Worm (Caenorhabditis elegans) whole organism, late embryonic: ENCODE measurements around the gene srw-69.

ENCODE experiments used
- C08G9.2 ChIP-seq: sonication (generic microtip); optimal IDR thresholded peaks from 2 replicates; lab custom pipeline; 2016; ENCODE audit warnings: mild to moderate bottlenecking, missing genetic modification characterization, moderate library complexity, missing compliant biosample characterization
- K02D7.2 ChIP-seq: sonication (generic microtip); optimal IDR thresholded peaks from 2 replicates; lab custom pipeline; 2017; ENCODE audit warnings: mild to moderate bottlenecking, missing genetic modification characterization, missing compliant biosample characterization
- Y22D7AL.16 ChIP-seq: sonication (generic microtip); optimal IDR thresholded peaks from 2 replicates; lab custom pipeline; 2016; ENCODE audit warnings: missing genetic modification characterization, missing compliant biosample characterization
- ama-1 ChIP-seq: fragments of 150-350 bp; optimal IDR thresholded peaks from 2 replicates; lab custom pipeline; 2014
- ceh-19 ChIP-seq: fragments of 200-800 bp; sonication (Bioruptor generic); optimal IDR thresholded peaks from 2 replicates; lab custom pipeline; 2018; ENCODE audit warnings: mild to moderate bottlenecking, missing genetic modification characterization, missing compliant biosample characterization
- ceh-34 ChIP-seq: sonication (generic microtip); optimal IDR thresholded peaks from 2 replicates; lab custom pipeline; 2016; ENCODE audit warnings: mild to moderate bottlenecking, missing genetic modification characterization, missing compliant biosample characterization
- ceh-45 ChIP-seq: fragments of 200-800 bp; sonication (Bioruptor generic); IDR thresholded peaks from 2 replicates; pipeline ENCODE4 v1.3.6; 2022; ENCODE audit warnings: missing genetic modification reagents, missing genetic modification characterization, missing compliant biosample characterization
- ceh-9 ChIP-seq: sonication (generic microtip); optimal IDR thresholded peaks from 2 replicates; lab custom pipeline; 2016; ENCODE audit warnings: mild to moderate bottlenecking, missing genetic modification characterization, inconsistent platforms, missing compliant biosample characterization
- che-1 ChIP-seq: sonication (generic microtip); optimal IDR thresholded peaks from 2 replicates; lab custom pipeline; 2016; ENCODE audit warnings: mild to moderate bottlenecking, missing genetic modification characterization, missing compliant biosample characterization
- dmd-4 ChIP-seq: sonication (generic microtip); optimal IDR thresholded peaks from 2 replicates; lab custom pipeline; 2016; ENCODE audit warnings: borderline replicate concordance, missing genetic modification characterization, missing compliant biosample characterization
- elt-2 ChIP-seq: sonication (generic microtip); optimal IDR thresholded peaks from 2 replicates; lab custom pipeline; 2016; ENCODE audit warnings: missing genetic modification reagents, missing genetic modification characterization, missing compliant biosample characterization
- elt-4 ChIP-seq: sonication (generic microtip); optimal IDR thresholded peaks from 2 replicates; lab custom pipeline; 2016; ENCODE audit warnings: missing genetic modification characterization, missing compliant biosample characterization
- eyg-1 ChIP-seq: sonication (generic microtip); optimal IDR thresholded peaks from 2 replicates; lab custom pipeline; 2016; ENCODE audit warnings: missing genotype, missing genetic modification characterization, missing compliant biosample characterization
- fkh-6 ChIP-seq: sonication (generic microtip); optimal IDR thresholded peaks from 2 replicates; lab custom pipeline; 2016; ENCODE audit warnings: missing genetic modification characterization, missing compliant biosample characterization
- hlh-30 ChIP-seq: sonication (generic microtip); optimal IDR thresholded peaks from 2 replicates; lab custom pipeline; 2017; ENCODE audit warnings: antibody characterized with exemption, missing genetic modification characterization, missing compliant biosample characterization; ENCODE audit not compliant: insufficient read depth
- hlh-8 ChIP-seq: sonication (generic microtip); optimal IDR thresholded peaks from 2 replicates; lab custom pipeline; 2016; ENCODE audit warnings: missing genotype, missing genetic modification characterization, missing compliant biosample characterization
- lim-6 ChIP-seq: sonication (generic microtip); optimal IDR thresholded peaks from 2 replicates; lab custom pipeline; 2016; ENCODE audit warnings: missing genetic modification characterization, missing compliant biosample characterization
- lin-11 ChIP-seq: fragments of 200-800 bp; sonication (Bioruptor generic); optimal IDR thresholded peaks from 2 replicates; lab custom pipeline; 2018; ENCODE audit warnings: mild to moderate bottlenecking, missing genetic modification characterization, missing compliant biosample characterization
- nhr-11 ChIP-seq: fragments of 150-350 bp; optimal IDR thresholded peaks from 2 replicates; lab custom pipeline; 2014; ENCODE audit warnings: missing biosample characterization, missing genetic modification characterization
- pag-3 ChIP-seq: sonication (generic microtip); optimal IDR thresholded peaks from 2 replicates; lab custom pipeline; 2016; ENCODE audit warnings: missing compliant biosample characterization, missing genetic modification characterization, borderline replicate concordance
- pat-9 ChIP-seq: fragments of 200-800 bp; sonication (Bioruptor generic); optimal IDR thresholded peaks from 2 replicates; lab custom pipeline; 2018; ENCODE audit warnings: mild to moderate bottlenecking, missing genetic modification characterization, moderate library complexity, missing compliant biosample characterization
- pax-1 ChIP-seq: fragments of 150-350 bp; optimal IDR thresholded peaks from 2 replicates; lab custom pipeline; 2014; ENCODE audit warnings: missing biosample characterization, missing genetic modification characterization
- pqm-1 ChIP-seq: sonication (generic microtip); optimal IDR thresholded peaks from 2 replicates; lab custom pipeline; 2016; ENCODE audit warnings: missing genetic modification characterization, missing compliant biosample characterization
- rnt-1 ChIP-seq: sonication (generic microtip); optimal IDR thresholded peaks from 2 replicates; lab custom pipeline; 2016; ENCODE audit warnings: missing genetic modification characterization, missing compliant biosample characterization
- sdc-2 ChIP-seq: sonication (generic microtip); optimal IDR thresholded peaks from 2 replicates; lab custom pipeline; 2016; ENCODE audit warnings: missing genotype, missing genetic modification characterization, missing compliant biosample characterization
- sox-2 ChIP-seq: fragments of 200-800 bp; sonication (Bioruptor generic); IDR thresholded peaks from 2 replicates; pipeline ENCODE4 v1.3.6; 2022; ENCODE audit warnings: missing genetic modification reagents, missing genetic modification characterization, missing compliant biosample characterization
- tbx-7 ChIP-seq: sonication (generic microtip); optimal IDR thresholded peaks from 2 replicates; lab custom pipeline; 2016; ENCODE audit warnings: missing genotype, missing genetic modification characterization, missing compliant biosample characterization
- ttx-3 ChIP-seq: sonication (generic microtip); optimal IDR thresholded peaks from 2 replicates; lab custom pipeline; 2016; ENCODE audit warnings: missing genetic modification reagents, missing genetic modification characterization, missing compliant biosample characterization
- unc-42 ChIP-seq: sonication (generic microtip); optimal IDR thresholded peaks from 2 replicates; lab custom pipeline; 2016; ENCODE audit warnings: missing genotype, missing genetic modification characterization, missing compliant biosample characterization
- unc-55 ChIP-seq: sonication (generic microtip); optimal IDR thresholded peaks from 2 replicates; lab custom pipeline; 2017; ENCODE audit warnings: missing biosample characterization, missing genetic modification reagents, missing genetic modification characterization
- zip-5 ChIP-seq: sonication (generic microtip); optimal IDR thresholded peaks from 2 replicates; lab custom pipeline; 2016; ENCODE audit warnings: missing genetic modification characterization, missing compliant biosample characterization

Gene srw-69

ce11 chrV:7443480-7443879 lies 14.7 kb upstream of the srw-69 start:
- peak; percentile 60; the same call in 1 of the 2 replicates for TF ChIP-seq ceh-45 (GFP tag; lab: Robert Waterston, UW)

- TF ChIP-seq pax-1 (tag; lab: Kevin White, UChicago) (no peak), sox-2 (no peak), pat-9 (no peak), unc-55 (no peak), C08G9.2 (tag; lab: Kevin White, UChicago) (no peak), zip-5 (no peak), che-1 (tag; lab: Kevin White, UChicago) (no peak), hlh-8 (no peak), rnt-1 (tag; lab: Kevin White, UChicago) (no peak), elt-4 (no peak), pqm-1 (tag; lab: Kevin White, UChicago) (no peak), eyg-1 (no peak)
These were observed 11.0 kb upstream of the srw-69 start, which contains the start of gene try-13 for ce11 chrV:7439807-7440206. TSS of gene try-13 (plus strand) at chrV:7440107.

DNA sequence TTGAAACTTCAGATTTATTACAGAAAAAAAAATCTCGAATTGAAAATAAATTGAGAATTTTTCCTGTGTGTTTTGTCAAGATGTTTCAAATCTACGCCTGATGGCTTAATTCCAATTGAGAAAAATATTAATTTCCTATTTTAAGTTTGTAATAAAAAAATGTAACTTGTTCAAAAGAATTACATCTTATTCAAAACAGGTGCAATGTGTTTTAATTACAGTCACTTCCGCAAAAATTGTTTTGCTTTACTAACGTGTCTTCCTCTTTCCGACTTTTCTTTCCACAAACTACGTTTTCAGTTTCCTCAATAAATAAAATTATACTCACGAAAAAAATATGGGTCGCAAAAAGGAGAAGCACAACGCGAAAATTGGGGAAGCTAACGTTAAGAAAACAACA lies 9.2 kb upstream of the srw-69 start, which contains the start of gene F25E5.16:
Gene F25E5.16, plus strand, starts transcription at position 301 of the 400 bp plus-strand sequence.
- no peak for TF ChIP-seq sdc-2 (tag; lab: Kevin White, UChicago)
- no peak for TF ChIP-seq fkh-6 (tag; lab: Kevin White, UChicago)
- TF ChIP-seq elt-4, result no peak
- no peak for TF ChIP-seq ceh-19
- no peak for TF ChIP-seq ama-1 (lab: Kevin White, UChicago)

DNA sequence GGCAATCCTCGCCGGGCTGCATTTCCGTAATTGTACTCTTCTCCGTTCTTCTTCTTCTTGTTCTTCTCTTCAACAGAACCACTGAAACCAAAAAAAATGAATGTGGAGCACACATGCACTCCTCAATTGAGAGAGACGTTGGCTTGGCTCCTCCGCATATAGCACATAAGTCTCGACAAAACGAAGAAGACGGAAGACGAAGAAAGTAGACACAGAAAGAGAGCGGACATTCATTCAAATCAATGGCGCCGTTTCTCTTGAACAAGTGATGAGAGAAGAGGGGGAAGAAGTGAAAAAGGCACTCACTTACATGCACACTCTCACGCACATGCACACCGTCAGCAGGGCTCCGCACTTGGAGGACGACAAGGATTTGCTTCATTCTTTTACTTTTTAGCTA lies 8.8 kb upstream of the srw-69 start, which contains the start of gene F25E5.9:
Gene F25E5.9, minus strand, starts transcription at position 382 of the 400 bp plus-strand sequence.
- TF ChIP-seq C08G9.2 (tag; lab: Kevin White, UChicago), result no peak
- no peak for TF ChIP-seq hlh-30 (tag; lab: Kevin White, UChicago)
- no peak for TF ChIP-seq unc-42 (tag; lab: Kevin White, UChicago)
- no peak for TF ChIP-seq nhr-11 (tag; lab: Kevin White, UChicago)
- no peak for TF ChIP-seq hlh-8
- no peak for TF ChIP-seq K02D7.2 (tag; lab: Kevin White, UChicago)

- TF ChIP-seq ceh-19 (no peak), fkh-6 (tag; lab: Kevin White, UChicago) (no peak), sox-2 (no peak), pag-3 (no peak), ceh-45 (GFP tag; lab: Robert Waterston, UW) (no peak), pax-1 (tag; lab: Kevin White, UChicago) (no peak), rnt-1 (tag; lab: Kevin White, UChicago) (no peak), ttx-3 (tag; lab: Kevin White, UChicago) (no peak), ceh-9 (tag; lab: Kevin White, UChicago) (no peak), elt-2 (tag; lab: Kevin White, UChicago) (no peak), K02D7.2 (tag; lab: Kevin White, UChicago) (no peak), lin-11 (no peak)
These were observed 8.1 kb upstream of the srw-69 start for ce11 chrV:7436911-7437310.

DNA sequence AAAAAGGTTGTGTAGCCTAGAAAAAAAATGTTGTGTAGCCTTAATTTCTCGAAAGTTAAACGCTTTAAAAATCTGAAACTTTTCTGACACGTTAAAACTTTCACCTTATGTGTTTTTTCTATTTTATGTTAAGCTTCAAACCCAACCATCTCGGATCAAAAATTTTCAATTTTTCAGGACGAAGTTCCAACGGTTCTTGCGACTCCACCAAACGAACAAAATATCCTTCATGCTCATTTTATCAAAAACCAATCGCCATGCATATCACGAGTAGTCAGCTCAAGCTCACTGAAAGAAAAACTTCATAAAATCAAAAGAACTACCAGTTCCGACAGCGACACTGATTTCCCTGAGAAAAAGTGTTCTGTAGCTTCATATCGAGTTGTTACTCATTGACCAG lies 7.7 kb upstream of the srw-69 start:
- TF ChIP-seq dmd-4 (tag; lab: Kevin White, UChicago) (no peak), ceh-34 (no peak), che-1 (tag; lab: Kevin White, UChicago) (no peak), rnt-1 (tag; lab: Kevin White, UChicago) (no peak), ceh-19 (no peak)

ce11 chrV:7435376-7436204 lies 6.8 kb upstream of the srw-69 start, which contains the start of the genes ddo-2 and F25E5.8:
TSS of gene ddo-2 (minus strand) at chrV:7435705.
TSS of gene F25E5.8 (plus strand) at chrV:7435930.
- TF ChIP-seq unc-55 (no peak), tbx-7 (tag; lab: Kevin White, UChicago) (no peak), lim-6 (no peak), C08G9.2 (tag; lab: Kevin White, UChicago) (no peak), eyg-1 (no peak), nhr-11 (tag; lab: Kevin White, UChicago) (no peak), Y22D7AL.16 (tag; lab: Kevin White, UChicago) (no peak)
